Worm (Caenorhabditis elegans) whole organism, L4 larva: Measurements from ENCODE around the gene F01D5.1.

Experiments
- D1046.2 ChIP-seq: fragments of 200-800 bp; sonication (Bioruptor generic); IDR thresholded peaks from 2 replicates; pipeline ENCODE4 v1.3.6; 2022; ENCODE audit warnings: missing genetic modification characterization, missing compliant biosample characterization
- F26F4.8 ChIP-seq: fragments of 200-800 bp; sonication (Bioruptor generic); conservative IDR thresholded peaks from 2 replicates; pipeline ENCODE4 v1.3.6; 2022; ENCODE audit warnings: missing genetic modification characterization, missing compliant biosample characterization
- R02D3.7 ChIP-seq: fragments of 150-350 bp; sonication (generic microtip); optimal IDR thresholded peaks from 3 replicates; lab custom pipeline; 2014; ENCODE audit warnings: missing biosample characterization, missing genetic modification characterization
- T26A8.4 ChIP-seq: fragments of 200-800 bp; sonication (Bioruptor generic); IDR thresholded peaks from 2 replicates; pipeline ENCODE4 v1.3.6; 2022; ENCODE audit warnings: missing genetic modification characterization, missing compliant biosample characterization
- Y5F2A.4 ChIP-seq: fragments of 200-800 bp; sonication (Bioruptor generic); optimal IDR thresholded peaks from 2 replicates; lab custom pipeline; 2018; ENCODE audit warnings: mild to moderate bottlenecking, missing genetic modification characterization, missing compliant biosample characterization
- Y75B8A.6 ChIP-seq: fragments of 200-800 bp; sonication (Bioruptor generic); IDR thresholded peaks from 2 replicates; pipeline ENCODE4 v1.3.6; 2022; ENCODE audit warnings: missing genetic modification reagents, missing genetic modification characterization, missing compliant biosample characterization
- ZK546.5 ChIP-seq, 2 experiments: sonication (generic microtip); optimal IDR thresholded peaks; 2 replicates each; lab custom pipeline; 2017; ENCODE audit warnings: missing biosample characterization in 2 of 2, missing genetic modification characterization in 2 of 2
- aly-2 ChIP-seq: sonication (generic microtip); optimal IDR thresholded peaks from 2 replicates; lab custom pipeline; 2018; ENCODE audit warnings: missing biosample characterization, missing genetic modification characterization
- ceh-20 ChIP-seq: fragments of 200-800 bp; sonication (Bioruptor generic); IDR thresholded peaks from 2 replicates; pipeline ENCODE4 v1.3.6; 2022; ENCODE audit warnings: missing genetic modification reagents, missing genetic modification characterization, missing compliant biosample characterization
- ceh-82 ChIP-seq: sonication (generic microtip); optimal IDR thresholded peaks from 2 replicates; lab custom pipeline; 2017; ENCODE audit warnings: missing biosample characterization, missing genetic modification characterization
- ces-1 ChIP-seq: fragments of 150-350 bp; sonication (generic microtip); optimal IDR thresholded peaks from 4 replicates; lab custom pipeline; 2014; ENCODE audit warnings: missing biosample characterization, missing genetic modification reagents, missing genetic modification characterization
- daf-16 ChIP-seq, 3 experiments: sonication (generic microtip); optimal IDR thresholded peaks; 2 replicates each; lab custom pipeline; 2016 to 2017; ENCODE audit warnings: missing genetic modification characterization in 3 of 3, missing genetic modification reagents in 3 of 3, mild to moderate bottlenecking in 2 of 3, missing compliant biosample characterization in 2 of 3, missing biosample characterization in 1 of 3, moderate library complexity in 1 of 3
- dmd-6 ChIP-seq: fragments of 200-800 bp; sonication (Bioruptor generic); IDR thresholded peaks from 2 replicates; pipeline ENCODE4 v1.3.6; 2022; ENCODE audit warnings: missing genetic modification reagents, missing genetic modification characterization, missing compliant biosample characterization
- dve-1 ChIP-seq: sonication (generic microtip); optimal IDR thresholded peaks from 2 replicates; lab custom pipeline; 2017; ENCODE audit warnings: antibody characterized with exemption, mild to moderate bottlenecking, missing genetic modification characterization, missing compliant biosample characterization; ENCODE audit not compliant: insufficient read depth
- hlh-11 ChIP-seq: fragments of 200-800 bp; sonication (Bioruptor generic); optimal IDR thresholded peaks from 2 replicates; lab custom pipeline; 2018; ENCODE audit warnings: mild to moderate bottlenecking, missing genetic modification characterization, missing compliant biosample characterization
- hlh-30 ChIP-seq: sonication (generic microtip); optimal IDR thresholded peaks from 2 replicates; lab custom pipeline; 2017; ENCODE audit warnings: antibody characterized with exemption, mild to moderate bottlenecking, missing genetic modification characterization, missing compliant biosample characterization; ENCODE audit not compliant: insufficient read depth
- hmg-1.1 ChIP-seq: fragments of 200-800 bp; sonication (Bioruptor generic); IDR thresholded peaks from 2 replicates; pipeline ENCODE4 v1.3.6; 2022; ENCODE audit warnings: missing genetic modification reagents, missing genetic modification characterization, missing compliant biosample characterization
- lin-1 ChIP-seq: fragments of 200-800 bp; sonication (Bioruptor generic); IDR thresholded peaks from 2 replicates; pipeline ENCODE4 v1.3.6; 2022; ENCODE audit warnings: missing genetic modification reagents, missing genetic modification characterization, missing compliant biosample characterization
- lin-13 ChIP-seq: fragments of 150-350 bp; optimal IDR thresholded peaks from 2 replicates; lab custom pipeline; 2014; ENCODE audit warnings: missing biosample characterization, missing genetic modification reagents, missing genetic modification characterization
- lin-29 ChIP-seq: fragments of 200-800 bp; sonication (Bioruptor generic); IDR thresholded peaks from 2 replicates; pipeline ENCODE4 v1.3.6; 2022; ENCODE audit warnings: missing genetic modification reagents, missing genetic modification characterization, missing compliant biosample characterization
- lin-38 ChIP-seq: fragments of 200-800 bp; sonication (Bioruptor generic); IDR thresholded peaks from 2 replicates; pipeline ENCODE4 v1.3.6; 2022; ENCODE audit warnings: missing genetic modification reagents, missing genetic modification characterization, missing compliant biosample characterization
- lin-39 ChIP-seq: fragments of 150-350 bp; optimal IDR thresholded peaks from 2 replicates; lab custom pipeline; 2014; ENCODE audit warnings: missing biosample characterization, missing genetic modification reagents, missing genetic modification characterization
- madf-5 ChIP-seq, 2 experiments: fragments of 200-800 bp; sonication (Bioruptor generic); IDR thresholded peaks; 2 replicates each; pipeline ENCODE4 v1.3.6; 2022; ENCODE audit warnings: missing compliant biosample characterization in 2 of 2, missing genetic modification characterization in 2 of 2
- mdt-29 ChIP-seq: fragments of 200-800 bp; sonication (Bioruptor generic); IDR thresholded peaks from 2 replicates; pipeline ENCODE4 v1.3.6; 2022; ENCODE audit warnings: missing genetic modification reagents, missing genetic modification characterization, missing compliant biosample characterization
- mxl-3 ChIP-seq: fragments of 200-800 bp; sonication (Bioruptor generic); optimal IDR thresholded peaks from 2 replicates; lab custom pipeline; 2018; ENCODE audit warnings: mild to moderate bottlenecking, missing genetic modification characterization, missing compliant biosample characterization
- nhr-10 ChIP-seq: fragments of 150-350 bp; optimal IDR thresholded peaks from 2 replicates; lab custom pipeline; 2014; ENCODE audit warnings: missing biosample characterization, missing genetic modification characterization
- nhr-102 ChIP-seq: sonication (generic microtip); optimal IDR thresholded peaks from 2 replicates; lab custom pipeline; 2016; ENCODE audit warnings: mild to moderate bottlenecking, missing genetic modification characterization, moderate library complexity, missing compliant biosample characterization
- nhr-111 ChIP-seq: fragments of 200-800 bp; sonication (Bioruptor generic); optimal IDR thresholded peaks from 2 replicates; lab custom pipeline; 2018; ENCODE audit warnings: mild to moderate bottlenecking, missing genetic modification characterization, missing compliant biosample characterization
- nhr-237 ChIP-seq: sonication (generic microtip); optimal IDR thresholded peaks from 2 replicates; lab custom pipeline; 2017; ENCODE audit warnings: missing biosample characterization, missing genetic modification characterization
- nhr-25 ChIP-seq: sonication (generic microtip); optimal IDR thresholded peaks from 2 replicates; lab custom pipeline; 2017; ENCODE audit warnings: missing genetic modification characterization, mild to moderate bottlenecking, missing compliant biosample characterization, antibody characterized with exemption, moderate library complexity, borderline replicate concordance; ENCODE audit not compliant: insufficient read depth
- nhr-42 ChIP-seq: fragments of 200-800 bp; sonication (Bioruptor generic); IDR thresholded peaks from 2 replicates; pipeline ENCODE4 v1.3.6; 2022; ENCODE audit warnings: missing genetic modification characterization, missing compliant biosample characterization
- nhr-76 ChIP-seq: fragments of 150-350 bp; optimal IDR thresholded peaks from 2 replicates; lab custom pipeline; 2014; ENCODE audit warnings: missing biosample characterization, missing genetic modification characterization
- nhr-77 ChIP-seq: fragments of 150-350 bp; optimal IDR thresholded peaks from 2 replicates; lab custom pipeline; 2014; ENCODE audit warnings: missing biosample characterization, missing genetic modification characterization
- php-3 ChIP-seq: fragments of 200-800 bp; sonication (Bioruptor generic); IDR thresholded peaks from 2 replicates; pipeline ENCODE4 v1.3.6; 2022; ENCODE audit warnings: missing genetic modification reagents, missing genetic modification characterization, missing compliant biosample characterization
- rbr-2 ChIP-seq: sonication (generic microtip); optimal IDR thresholded peaks from 2 replicates; lab custom pipeline; 2016; ENCODE audit warnings: missing genotype, missing genetic modification characterization, missing compliant biosample characterization
- saeg-2 ChIP-seq: fragments of 200-800 bp; sonication (Bioruptor generic); IDR thresholded peaks from 2 replicates; pipeline ENCODE4 v1.3.6; 2022; ENCODE audit warnings: missing genetic modification reagents, missing genetic modification characterization, missing compliant biosample characterization
- sdz-12 ChIP-seq: fragments of 200-800 bp; sonication (Bioruptor generic); optimal IDR thresholded peaks from 2 replicates; lab custom pipeline; 2018; ENCODE audit warnings: mild to moderate bottlenecking, missing genetic modification characterization, missing compliant biosample characterization
- set-16 ChIP-seq: fragments of 200-800 bp; sonication (Bioruptor generic); IDR thresholded peaks from 2 replicates; pipeline ENCODE4 v1.3.6; 2022; ENCODE audit warnings: missing genetic modification reagents, missing genetic modification characterization, missing compliant biosample characterization
- snpc-1.2 ChIP-seq: fragments of 200-800 bp; sonication (Bioruptor generic); IDR thresholded peaks from 2 replicates; pipeline ENCODE4 v1.3.6; 2022; ENCODE audit warnings: missing genetic modification reagents, missing genetic modification characterization, missing compliant biosample characterization
- snpc-4 ChIP-seq: fragments of 150-350 bp; optimal IDR thresholded peaks from 2 replicates; lab custom pipeline; 2014; ENCODE audit warnings: missing biosample characterization, missing genetic modification characterization
- spr-1 ChIP-seq: sonication (generic microtip); optimal IDR thresholded peaks from 2 replicates; lab custom pipeline; 2016; ENCODE audit warnings: mild to moderate bottlenecking, missing genetic modification characterization, missing compliant biosample characterization
- spr-3 ChIP-seq: fragments of 200-800 bp; sonication (Bioruptor generic); optimal IDR thresholded peaks from 2 replicates; lab custom pipeline; 2018; ENCODE audit warnings: mild to moderate bottlenecking, missing genetic modification characterization, missing compliant biosample characterization
- tra-1 ChIP-seq: fragments of 200-800 bp; sonication (Bioruptor generic); IDR thresholded peaks from 2 replicates; pipeline ENCODE4 v1.3.6; 2022; ENCODE audit warnings: missing genetic modification reagents, missing genetic modification characterization, missing compliant biosample characterization
- unc-130 ChIP-seq: sonication (generic microtip); optimal IDR thresholded peaks from 2 replicates; lab custom pipeline; 2016; ENCODE audit warnings: missing genetic modification reagents, missing genetic modification characterization, missing compliant biosample characterization
- unc-62 ChIP-seq, 3 experiments: fragments of 150-350 bp in 1 of 3; sonication (generic microtip); optimal IDR thresholded peaks in 2 of 3; peaks in 1 of 3; 1 replicate in 1 of 3; 2 replicates in 2 of 3; lab custom pipeline; 2014 to 2017; ENCODE audit warnings: missing biosample characterization in 3 of 3, missing genetic modification characterization in 3 of 3, missing genetic modification reagents in 3 of 3, missing genotype in 1 of 3
- vab-7 ChIP-seq: fragments of 200-800 bp; sonication (Bioruptor generic); IDR thresholded peaks from 2 replicates; pipeline ENCODE4 v1.3.6; 2022; ENCODE audit warnings: missing genetic modification reagents, missing genetic modification characterization, missing compliant biosample characterization
- zag-1 ChIP-seq: fragments of 150-350 bp; optimal IDR thresholded peaks from 2 replicates; lab custom pipeline; 2014; ENCODE audit warnings: missing biosample characterization, missing genetic modification characterization
- zfp-2 ChIP-seq: sonication (generic microtip); optimal IDR thresholded peaks from 2 replicates; lab custom pipeline; 2016; ENCODE audit warnings: mild to moderate bottlenecking, missing genetic modification characterization, missing compliant biosample characterization
- zip-11 ChIP-seq: fragments of 200-800 bp; sonication (Bioruptor generic); IDR thresholded peaks from 2 replicates; pipeline ENCODE4 v1.3.6; 2022; ENCODE audit warnings: missing genetic modification characterization, missing compliant biosample characterization

The F01D5.1 gene

ce11 chrII:14037484-14038303 is 40.3 kb upstream of the F01D5.1 start (continued):
- no peak for TF ChIP-seq zfp-2 (tag; lab: Kevin White, UChicago)
- no peak for TF ChIP-seq zag-1 (tag; lab: Kevin White, UChicago)
- no peak for TF ChIP-seq daf-16 (GFP tag; optimal IDR thresholded peaks at IDR 0.05; lab: Kevin White, UChicago)
- peak; percentile 6 for TF ChIP-seq daf-16 (tag; optimal IDR thresholded peaks at IDR 0.05; lab: Kevin White, UChicago)
- peak; percentile 15 for TF ChIP-seq rbr-2 (tag; lab: Kevin White, UChicago)
- no peak for TF ChIP-seq D1046.2 (GFP tag; lab: Robert Waterston, UW)
- 0 out of 2 replicates have a peak, but pooled peaks have one; percentile 9 for TF ChIP-seq snpc-1.2
- no peak for TF ChIP-seq lin-1 (GFP tag; lab: Robert Waterston, UW)
- no peak for TF ChIP-seq nhr-77 (tag; lab: Kevin White, UChicago)
- no peak; the same call in 1 of the 2 replicates for TF ChIP-seq hmg-1.1 (GFP tag; lab: Robert Waterston, UW)
- no peak for TF ChIP-seq vab-7 (GFP tag; lab: Robert Waterston, UW)
- TF ChIP-seq saeg-2 (GFP tag; lab: Robert Waterston, UW): no peak
- TF ChIP-seq nhr-102: no peak
- no peak for TF ChIP-seq nhr-237 (tag; lab: Kevin White, UChicago)
- no peak for TF ChIP-seq hlh-11 (tag; lab: Kevin White, UChicago)
- no peak for TF ChIP-seq T26A8.4 (GFP tag; lab: Robert Waterston, UW)
- no peak for TF ChIP-seq nhr-76 (tag; lab: Kevin White, UChicago)
- TF ChIP-seq ceh-82: no peak
- TF ChIP-seq ceh-20 (GFP tag; lab: Robert Waterston, UW): no peak
- TF ChIP-seq lin-38: no peak
- TF ChIP-seq dve-1 (tag; lab: Kevin White, UChicago): no peak
- no peak for TF ChIP-seq tra-1 (GFP tag; lab: Robert Waterston, UW)
- TF ChIP-seq lin-29 (GFP tag; lab: Robert Waterston, UW): no peak
- no peak for TF ChIP-seq aly-2 (tag; lab: Kevin White, UChicago)
- TF ChIP-seq Y5F2A.4: peak; percentile 7
- TF ChIP-seq ZK546.5 (tag; optimal IDR thresholded peaks at IDR 0.05; lab: Kevin White, UChicago): no peak
- peak in 1 of 2 experiments; percentile 91 for TF ChIP-seq unc-62 (GFP tag; optimal IDR thresholded peaks at IDR 0.05 in 1 of 2; lab: Kevin White, UChicago)
- TF ChIP-seq unc-62 (tag; optimal IDR thresholded peaks at IDR 0.05; lab: Kevin White, UChicago): no peak
- no peak for TF ChIP-seq sdz-12 (GFP tag; lab: Kevin White, UChicago)
- TF ChIP-seq dmd-6: no peak
- TF ChIP-seq lin-39 (tag; lab: Kevin White, UChicago): no peak
- no peak for TF ChIP-seq nhr-25
- TF ChIP-seq mdt-29 (GFP tag; lab: Robert Waterston, UW): no peak
- no peak for TF ChIP-seq madf-5 (GFP tag; IDR thresholded peaks at IDR 0.05; lab: Robert Waterston, UW)
- no peak for TF ChIP-seq spr-1 (tag; lab: Kevin White, UChicago)
- TF ChIP-seq snpc-4 (tag; lab: Kevin White, UChicago): no peak
- no peak for TF ChIP-seq unc-130 (GFP tag; lab: Kevin White, UChicago)
- TF ChIP-seq F26F4.8: no peak
- TF ChIP-seq php-3 (GFP tag; lab: Robert Waterston, UW): no peak
- TF ChIP-seq Y75B8A.6: no peak
- TF ChIP-seq nhr-42 (GFP tag; lab: Robert Waterston, UW): 0 out of 2 replicates have a peak, but pooled peaks have one; percentile 31
- TF ChIP-seq spr-3 (GFP tag; lab: Kevin White, UChicago): no peak
- no peak for TF ChIP-seq R02D3.7
- TF ChIP-seq mxl-3 (GFP tag; lab: Kevin White, UChicago): peak; percentile 36
- TF ChIP-seq nhr-111 (GFP tag; lab: Kevin White, UChicago): no peak
- TF ChIP-seq zip-11: no peak
- TF ChIP-seq lin-13: no peak
- peak; percentile 72 for TF ChIP-seq set-16 (GFP tag; lab: Robert Waterston, UW)
- TF ChIP-seq ces-1 (GFP tag; lab: Kevin White, UChicago): no peak
- TF ChIP-seq hlh-30 (tag; lab: Kevin White, UChicago): peak; percentile 25
- no peak for TF ChIP-seq nhr-10 (tag; lab: Kevin White, UChicago)
